Worm (Caenorhabditis elegans) whole organism, young adult: Measurements from ENCODE around the gene srd-12.

Source experiments
- B0035.1 ChIP-seq: sonication (generic microtip); optimal IDR thresholded peaks from 2 replicates; lab custom pipeline; 2016; ENCODE audit warnings: missing genetic modification characterization, mild to moderate bottlenecking, missing compliant biosample characterization, missing genotype, missing genetic modification reagents
- C17E4.6 ChIP-seq: fragments of 200-800 bp; sonication (Bioruptor generic); IDR thresholded peaks from 2 replicates; pipeline ENCODE4 v1.3.6; 2022; ENCODE audit warnings: missing genetic modification reagents, missing genetic modification characterization, missing compliant biosample characterization
- F39B2.1 ChIP-seq: fragments of 200-800 bp; sonication (Bioruptor generic); IDR thresholded peaks from 2 replicates; pipeline ENCODE4 v1.3.6; 2022; ENCODE audit warnings: missing genetic modification reagents, missing genetic modification characterization, missing compliant biosample characterization
- F52B5.7 ChIP-seq: sonication (generic microtip); optimal IDR thresholded peaks from 2 replicates; lab custom pipeline; 2016; ENCODE audit warnings: mild to moderate bottlenecking, missing genetic modification characterization, missing compliant biosample characterization
- F57A8.1 ChIP-seq: fragments of 200-800 bp; sonication (Bioruptor generic); optimal IDR thresholded peaks from 2 replicates; lab custom pipeline; 2018; ENCODE audit warnings: mild to moderate bottlenecking, missing genetic modification characterization, moderate library complexity, missing compliant biosample characterization
- K11D2.4 ChIP-seq: fragments of 200-800 bp; sonication (Bioruptor generic); IDR thresholded peaks from 2 replicates; pipeline ENCODE4 v1.3.6; 2022; ENCODE audit warnings: missing genetic modification reagents, missing genetic modification characterization, missing compliant biosample characterization
- K12H6.12 ChIP-seq: fragments of 200-800 bp; sonication (Bioruptor generic); optimal IDR thresholded peaks from 2 replicates; lab custom pipeline; 2018; ENCODE audit warnings: mild to moderate bottlenecking, missing genetic modification characterization, missing compliant biosample characterization
- Y53F4B.3 ChIP-seq: fragments of 200-800 bp; sonication (Bioruptor generic); IDR thresholded peaks from 2 replicates; pipeline ENCODE4 v1.3.6; 2022; ENCODE audit warnings: missing genetic modification reagents, missing genetic modification characterization, missing compliant biosample characterization
- ZK185.1 ChIP-seq: sonication (generic microtip); optimal IDR thresholded peaks from 2 replicates; lab custom pipeline; 2016; ENCODE audit warnings: mild to moderate bottlenecking, missing genetic modification characterization, missing compliant biosample characterization; ENCODE audit not compliant: poor library complexity, severe bottlenecking
- ama-1 ChIP-seq, 3 experiments: fragments of 150-350 bp in 1 of 3; sonication (generic microtip) in 2 of 3; optimal IDR thresholded peaks; 2 replicates each; lab custom pipeline; 2014 to 2018; ENCODE audit warnings: missing biosample characterization in 2 of 3, missing genetic modification characterization in 2 of 3, missing genetic modification reagents in 2 of 3
- atf-7 ChIP-seq: sonication (generic microtip); optimal IDR thresholded peaks from 2 replicates; lab custom pipeline; 2017; ENCODE audit warnings: mild to moderate bottlenecking, missing genetic modification characterization, missing compliant biosample characterization
- attf-3 ChIP-seq: fragments of 200-800 bp; sonication (Bioruptor generic); conservative IDR thresholded peaks from 2 replicates; pipeline ENCODE4 v1.3.6; 2022; ENCODE audit warnings: missing genetic modification reagents, missing genetic modification characterization, missing compliant biosample characterization
- ceh-79 ChIP-seq: sonication (generic microtip); optimal IDR thresholded peaks from 2 replicates; lab custom pipeline; 2017; ENCODE audit warnings: mild to moderate bottlenecking, missing genetic modification characterization, missing compliant biosample characterization
- ekl-4 ChIP-seq: fragments of 200-800 bp; sonication (Bioruptor generic); IDR thresholded peaks from 2 replicates; pipeline ENCODE4 v1.3.6; 2022; ENCODE audit warnings: missing genetic modification reagents, missing genetic modification characterization, missing compliant biosample characterization
- ets-4 ChIP-seq: fragments of 200-800 bp; sonication (Bioruptor generic); optimal IDR thresholded peaks from 2 replicates; lab custom pipeline; 2018; ENCODE audit warnings: mild to moderate bottlenecking, missing genetic modification characterization, missing compliant biosample characterization
- hmg-1.2 ChIP-seq: fragments of 200-800 bp; sonication (Bioruptor generic); IDR thresholded peaks from 2 replicates; pipeline ENCODE4 v1.3.6; 2022; ENCODE audit warnings: missing genetic modification reagents, missing genetic modification characterization, missing compliant biosample characterization
- let-607 ChIP-seq, 2 experiments: fragments of 200-800 bp in 1 of 2; sonication (Bioruptor generic) in 1 of 2; sonication (generic microtip) in 1 of 2; optimal IDR thresholded peaks; 2 replicates each; lab custom pipeline; 2016 to 2018; ENCODE audit warnings: mild to moderate bottlenecking in 2 of 2, missing compliant biosample characterization in 2 of 2, missing genetic modification characterization in 2 of 2, moderate library complexity in 2 of 2, missing genotype in 1 of 2
- lin-26 ChIP-seq: fragments of 200-800 bp; sonication (Bioruptor generic); IDR thresholded peaks from 2 replicates; pipeline ENCODE4 v1.3.6; 2022; ENCODE audit warnings: missing genetic modification reagents, missing genetic modification characterization, missing compliant biosample characterization
- lin-35 ChIP-seq, 3 experiments: fragments of 150-350 bp in 2 of 3; sonication (generic microtip) in 1 of 3; optimal IDR thresholded peaks; 2 replicates each; lab custom pipeline; 2014 to 2018; ENCODE audit warnings: missing biosample characterization in 3 of 3, missing genetic modification characterization in 3 of 3, missing genetic modification reagents in 3 of 3
- lin-40 ChIP-seq: sonication (generic microtip); optimal IDR thresholded peaks from 2 replicates; lab custom pipeline; 2016; ENCODE audit warnings: missing genetic modification characterization, mild to moderate bottlenecking, missing compliant biosample characterization, missing genotype, missing genetic modification reagents
- lin-54 ChIP-seq: fragments of 200-800 bp; sonication (Bioruptor generic); optimal IDR thresholded peaks from 2 replicates; lab custom pipeline; 2018; ENCODE audit warnings: mild to moderate bottlenecking, missing genetic modification characterization, missing compliant biosample characterization
- lir-1 ChIP-seq: fragments of 200-800 bp; sonication (Bioruptor generic); conservative IDR thresholded peaks from 2 replicates; pipeline ENCODE4 v1.3.6; 2022; ENCODE audit warnings: missing genetic modification reagents, missing genetic modification characterization, missing compliant biosample characterization
- madf-10 ChIP-seq: sonication (generic microtip); optimal IDR thresholded peaks from 2 replicates; lab custom pipeline; 2016; ENCODE audit warnings: mild to moderate bottlenecking, missing genetic modification characterization, missing compliant biosample characterization
- mcd-1 ChIP-seq: fragments of 200-800 bp; sonication (Bioruptor generic); IDR thresholded peaks from 2 replicates; pipeline ENCODE4 v1.3.6; 2022; ENCODE audit warnings: missing genetic modification reagents, missing genetic modification characterization, missing compliant biosample characterization
- mxl-1 ChIP-seq: sonication (generic microtip); optimal IDR thresholded peaks from 2 replicates; lab custom pipeline; 2016; ENCODE audit warnings: missing genetic modification characterization, missing compliant biosample characterization
- nfya-1 ChIP-seq: sonication (generic microtip); optimal IDR thresholded peaks from 2 replicates; lab custom pipeline; 2017; ENCODE audit warnings: antibody characterized with exemption, missing compliant biosample characterization, missing genetic modification characterization, borderline replicate concordance; ENCODE audit not compliant: insufficient read depth
- nhr-27 ChIP-seq: fragments of 200-800 bp; sonication (Bioruptor generic); optimal IDR thresholded peaks from 2 replicates; lab custom pipeline; 2018; ENCODE audit warnings: mild to moderate bottlenecking, missing genetic modification characterization, moderate library complexity, missing compliant biosample characterization
- nhr-80 ChIP-seq: sonication (generic microtip); optimal IDR thresholded peaks from 2 replicates; lab custom pipeline; 2016; ENCODE audit warnings: missing genetic modification characterization, missing compliant biosample characterization
- pbrm-1 ChIP-seq: fragments of 200-800 bp; sonication (Bioruptor generic); IDR thresholded peaks from 2 replicates; pipeline ENCODE4 v1.3.6; 2022; ENCODE audit warnings: missing genetic modification reagents, missing genetic modification characterization, missing compliant biosample characterization
- pha-4 ChIP-seq: fragments of 150-350 bp; sonication (generic microtip); optimal IDR thresholded peaks from 2 replicates; lab custom pipeline; 2014; ENCODE audit warnings: missing biosample characterization, missing genetic modification reagents, missing genetic modification characterization
- rec-8 ChIP-seq, 2 experiments: sonication (generic microtip); optimal IDR thresholded peaks; 2 replicates each; lab custom pipeline; 2016; ENCODE audit warnings: mild to moderate bottlenecking in 2 of 2, missing genetic modification characterization in 2 of 2, missing genetic modification reagents in 2 of 2, missing genotype in 2 of 2, missing biosample characterization in 1 of 2, missing compliant biosample characterization in 1 of 2, moderate library complexity in 1 of 2
- snpc-1.1 ChIP-seq: sonication (generic microtip); optimal IDR thresholded peaks from 2 replicates; lab custom pipeline; 2017; ENCODE audit warnings: missing genetic modification characterization, mild to moderate bottlenecking, missing compliant biosample characterization, antibody characterized with exemption, moderate library complexity, missing genotype, missing genetic modification reagents; ENCODE audit not compliant: insufficient read depth
- snpc-1.3 ChIP-seq: sonication (generic microtip); optimal IDR thresholded peaks from 2 replicates; lab custom pipeline; 2017; ENCODE audit warnings: missing genetic modification characterization, mild to moderate bottlenecking, missing compliant biosample characterization, antibody characterized with exemption, moderate library complexity, missing genotype, missing genetic modification reagents; ENCODE audit not compliant: insufficient read depth
- snpc-3.4 ChIP-seq: sonication (generic microtip); optimal IDR thresholded peaks from 2 replicates; lab custom pipeline; 2017; ENCODE audit warnings: missing genetic modification characterization, mild to moderate bottlenecking, missing compliant biosample characterization, antibody characterized with exemption, moderate library complexity, missing genotype, missing genetic modification reagents
- tbx-9 ChIP-seq: sonication (generic microtip); optimal IDR thresholded peaks from 2 replicates; lab custom pipeline; 2016; ENCODE audit warnings: borderline replicate concordance, missing genetic modification characterization, inconsistent platforms, missing compliant biosample characterization
- unc-130 ChIP-seq: sonication (generic microtip); optimal IDR thresholded peaks from 2 replicates; lab custom pipeline; 2016; ENCODE audit warnings: missing genetic modification reagents, missing genetic modification characterization, missing compliant biosample characterization
- unc-62 ChIP-seq: fragments of 150-350 bp; optimal IDR thresholded peaks from 2 replicates; lab custom pipeline; 2014; ENCODE audit warnings: missing biosample characterization, missing genetic modification reagents, missing genetic modification characterization
- ztf-18 ChIP-seq: sonication (generic microtip); optimal IDR thresholded peaks from 2 replicates; lab custom pipeline; 2016; ENCODE audit warnings: missing genotype, mild to moderate bottlenecking, missing genetic modification characterization, missing compliant biosample characterization
- ztf-22 ChIP-seq: fragments of 200-800 bp; sonication (Bioruptor generic); optimal IDR thresholded peaks from 2 replicates; lab custom pipeline; 2018; ENCODE audit warnings: mild to moderate bottlenecking, missing genetic modification characterization, moderate library complexity, missing compliant biosample characterization
- ztf-26 ChIP-seq: sonication (generic microtip); optimal IDR thresholded peaks from 2 replicates; lab custom pipeline; 2017; ENCODE audit warnings: missing genetic modification characterization, missing compliant biosample characterization
- ztf-3 ChIP-seq: fragments of 200-800 bp; sonication (Bioruptor generic); optimal IDR thresholded peaks from 2 replicates; lab custom pipeline; 2018; ENCODE audit warnings: mild to moderate bottlenecking, missing genetic modification characterization, missing compliant biosample characterization
- ztf-6 ChIP-seq: fragments of 200-800 bp; sonication (Bioruptor generic); IDR thresholded peaks from 2 replicates; pipeline ENCODE4 v1.3.6; 2022; ENCODE audit warnings: missing genetic modification reagents, missing genetic modification characterization, missing compliant biosample characterization

The srd-12 gene

DNA sequence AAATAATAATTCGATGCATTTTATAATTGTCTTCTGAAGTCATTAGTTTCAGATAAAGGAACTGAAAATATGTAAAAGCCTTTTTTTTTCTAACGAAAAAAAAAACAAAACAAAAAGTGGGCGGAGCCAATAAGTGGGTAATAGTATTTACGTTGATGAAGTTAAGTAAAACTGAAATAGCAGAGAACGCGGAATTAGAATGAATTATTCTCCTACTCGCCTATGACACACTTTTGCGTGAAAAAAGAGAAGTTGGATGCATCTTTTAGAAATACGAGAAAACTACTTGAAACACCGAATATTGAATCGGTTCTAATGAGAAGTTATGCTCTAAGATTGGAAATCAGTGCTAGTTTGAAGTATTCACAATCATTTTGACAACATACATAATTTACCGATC is 10.4 kb downstream of the srd-12 start, which contains the start of gene srsx-16:
TSS of gene srsx-16 (minus strand) at position 101 of the 400 bp plus-strand sequence.
- TF ChIP-seq pbrm-1 (no peak), atf-7 (tag; lab: Kevin White, UChicago) (no peak), ztf-6 (GFP tag; lab: Robert Waterston, UW) (no peak), F39B2.1 (GFP tag; lab: Robert Waterston, UW) (no peak), ama-1 (optimal IDR thresholded peaks at IDR 0.05; lab: Kevin White, UChicago) (no peak), ama-1 (GFP tag; optimal IDR thresholded peaks at IDR 0.05; lab: Kevin White, UChicago) (no peak), hmg-1.2 (GFP tag; lab: Robert Waterston, UW) (no peak), Y53F4B.3 (GFP tag; lab: Robert Waterston, UW) (no peak)

DNA sequence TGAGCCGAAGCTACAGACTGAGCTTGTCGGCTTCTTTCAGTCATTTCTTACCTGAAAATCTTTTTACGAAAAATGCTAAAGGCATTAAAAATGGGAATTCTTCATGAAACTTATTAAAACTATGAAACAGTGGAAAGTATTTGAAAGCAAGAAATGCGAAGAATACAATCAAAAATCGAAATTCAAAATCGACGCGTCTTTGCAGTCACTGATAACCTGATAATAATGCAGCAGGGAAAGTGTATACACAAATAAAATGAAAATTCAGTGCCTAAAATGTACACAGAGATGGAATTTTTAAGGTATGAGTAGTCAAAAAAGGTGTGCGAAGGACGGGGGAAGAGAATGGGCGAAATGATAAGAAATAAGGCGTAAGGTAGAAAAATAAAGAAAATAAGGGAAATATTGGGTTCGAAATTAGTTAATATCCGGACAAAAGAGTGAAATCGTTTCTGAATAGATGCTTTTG is 15.5 kb downstream of the srd-12 start, which contains the start of gene C39H7.4:
TSS of gene C39H7.4 (minus strand) at position 51 of the 469 bp plus-strand sequence.
- TF ChIP-seq C17E4.6 (GFP tag; lab: Robert Waterston, UW) (no peak), nhr-80 (tag; lab: Kevin White, UChicago) (peak; percentile 89)

DNA sequence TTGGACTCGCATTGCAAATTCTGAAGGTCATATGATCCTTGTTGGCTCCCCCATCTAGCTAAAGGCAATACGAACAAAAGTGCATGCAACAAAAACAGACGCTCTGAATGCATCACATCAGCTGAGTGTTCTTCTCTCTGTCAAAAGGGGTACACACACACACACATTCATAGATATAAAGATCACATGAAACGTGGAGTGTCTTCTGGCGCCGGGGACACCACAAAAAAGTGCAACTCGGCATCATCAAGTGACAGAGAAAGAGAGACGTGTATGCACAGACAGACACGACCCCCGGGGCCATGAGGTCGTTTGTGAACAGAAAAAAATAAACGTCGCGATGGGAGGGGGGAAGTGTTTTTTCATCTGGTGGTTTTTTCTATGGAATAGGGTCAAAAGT is 22.7 kb downstream of the srd-12 start:
- TF ChIP-seq attf-3 (GFP tag; lab: Robert Waterston, UW) (0 out of 2 replicates have a peak, but pooled peaks have one; percentile 7), F52B5.7 (tag; lab: Kevin White, UChicago) (peak; percentile 60), atf-7 (tag; lab: Kevin White, UChicago) (peak; percentile 15), F57A8.1 (GFP tag; lab: Kevin White, UChicago) (no peak), unc-62 (no peak), mxl-1 (no peak), lin-54 (GFP tag; lab: Kevin White, UChicago) (peak; percentile 34), let-607 (tag; optimal IDR thresholded peaks at IDR 0.05; lab: Kevin White, UChicago) (no peak), snpc-1.3 (no peak), ceh-79 (tag; lab: Kevin White, UChicago) (no peak), madf-10 (tag; lab: Kevin White, UChicago) (peak; percentile 43), B0035.1 (no peak), K12H6.12 (peak; percentile 93), snpc-3.4 (tag; lab: Kevin White, UChicago) (no peak), lin-26 (GFP tag; lab: Robert Waterston, UW) (0 out of 2 replicates have a peak, but pooled peaks have one; percentile 40), snpc-1.1 (tag; lab: Kevin White, UChicago) (no peak), ztf-26 (tag; lab: Kevin White, UChicago) (no peak), ets-4 (no peak), lin-40 (tag; lab: Kevin White, UChicago) (peak; percentile 54), C17E4.6 (GFP tag; lab: Robert Waterston, UW) (no peak), ztf-18 (tag; lab: Kevin White, UChicago) (peak; percentile 9), ZK185.1 (tag; lab: Kevin White, UChicago) (no peak), mcd-1 (peak; percentile 18; the same call in 1 of the 2 replicates), ekl-4 (GFP tag; lab: Robert Waterston, UW) (0 out of 2 replicates have a peak, but pooled peaks have one; percentile 17), tbx-9 (tag; lab: Kevin White, UChicago) (no peak), ztf-3 (no peak), lin-35 (GFP tag; optimal IDR thresholded peaks at IDR 0.05; lab: Kevin White, UChicago) (peak in 1 of 3 experiments; percentile 3), hmg-1.2 (GFP tag; lab: Robert Waterston, UW) (peak; percentile 49; the same call in 1 of the 2 replicates), rec-8 (tag; optimal IDR thresholded peaks at IDR 0.05; lab: Kevin White, UChicago) (no peak), ztf-22 (GFP tag; lab: Kevin White, UChicago) (peak; percentile 46), unc-130 (GFP tag; lab: Kevin White, UChicago) (no peak), nfya-1 (tag; lab: Kevin White, UChicago) (no peak), lir-1 (GFP tag; lab: Robert Waterston, UW) (no peak), nhr-27 (tag; lab: Kevin White, UChicago) (no peak), ztf-6 (GFP tag; lab: Robert Waterston, UW) (no peak), pha-4 (tag; lab: Kevin White, UChicago) (peak; percentile 41), K11D2.4 (GFP tag; lab: Robert Waterston, UW) (peak; percentile 70; the same call in 1 of the 2 replicates)
